Fruit fly (Drosophila melanogaster) whole organism, adult: ENCODE measurements around the gene trx.

Source experiments
- CG14711 ChIP-seq: fragments of 200-800 bp; sonication (Bioruptor generic); optimal IDR thresholded peaks from 2 replicates; lab custom pipeline; 2018; ENCODE audit warnings: missing biosample characterization, mild to moderate bottlenecking, missing genetic modification characterization, moderate library complexity
- cic ChIP-seq: fragments of 200-800 bp; sonication (Bioruptor generic); optimal IDR thresholded peaks from 2 replicates; lab custom pipeline; 2017; ENCODE audit warnings: missing biosample characterization, mild to moderate bottlenecking, missing genetic modification characterization, moderate library complexity

dm6 chr3R:14284422-14284760 lies 2.3 kb downstream of the trx start:
- TF ChIP-seq cic (GFP tag; lab: Kevin White, UChicago): no peak
- no peak for TF ChIP-seq CG14711 (tag; lab: Kevin White, UChicago)
